Fruit fly (Drosophila melanogaster): ENCODE measurements around the gene Pex19.
A peak's percentile ranks its signal among the peaks of the same experiment; 100 is the strongest.

The Pex19 gene

dm6 chr2L:12081118-12081665, 10.4 kb upstream of the Pex19 start (continued):
- TF ChIP-seq danr (GFP tag; IDR thresholded peaks at IDR 0.05): no peak
- no peak for TF ChIP-seq CkIIα-i1 (GFP tag; IDR thresholded peaks at IDR 0.05)
- peak; percentile 90 for TF ChIP-seq zen (tag; optimal IDR thresholded peaks at IDR 0.05)
- TF ChIP-seq Ets65A (GFP tag): peak; percentile 37
- no peak for TF ChIP-seq sens-2 (GFP tag; IDR thresholded peaks at IDR 0.05)
- peak; percentile 100 for TF ChIP-seq cad (GFP tag; optimal IDR thresholded peaks at IDR 0.05)
- TF ChIP-seq CG7271 (tag; optimal IDR thresholded peaks at IDR 0.05): peak; percentile 91
- peak; percentile 67 for TF ChIP-seq CG8478 (optimal IDR thresholded peaks at IDR 0.05)
- TF ChIP-seq chinmo (GFP tag; IDR thresholded peaks at IDR 0.05; ENCODE audit: partially characterized antibody): no peak
- peak; percentile 67 for TF ChIP-seq sens (GFP tag)
- TF ChIP-seq tgo (GFP tag; IDR thresholded peaks at IDR 0.05): no peak
- TF ChIP-seq dysf (GFP tag; IDR thresholded peaks at IDR 0.05): no peak
- no peak for TF ChIP-seq CG13424 (tag; optimal IDR thresholded peaks at IDR 0.05)
- no peak for TF ChIP-seq yki (optimal IDR thresholded peaks at IDR 0.05)
- TF ChIP-seq HHEX (GFP tag; optimal IDR thresholded peaks at IDR 0.05): no peak
- no peak for TF ChIP-seq zfh1 (GFP tag; IDR thresholded peaks at IDR 0.05)
- TF ChIP-seq prd (optimal IDR thresholded peaks at IDR 0.05): no peak
- peak; percentile 41; the same call in 1 of the 3 replicates for TF ChIP-seq prd (GFP tag; IDR thresholded peaks at IDR 0.05)
- no peak for TF ChIP-seq CG6175 (GFP tag; IDR thresholded peaks at IDR 0.05)
- TF ChIP-seq mam (GFP tag; optimal IDR thresholded peaks at IDR 0.05): no peak
- TF ChIP-seq CG2199 (GFP tag; IDR thresholded peaks at IDR 0.05): 0 out of 3 replicates have a peak, but pooled peaks have one; percentile 16

dm6 chr2L:12085010-12085409, 6.6 kb upstream of the Pex19 start:
- TF ChIP-seq zfh1 (GFP tag; IDR thresholded peaks at IDR 0.05) (no peak), Spps (tag; optimal IDR thresholded peaks at IDR 0.05) (no peak), Sry-β (GFP tag; optimal IDR thresholded peaks at IDR 0.05) (no peak), cad (GFP tag; optimal IDR thresholded peaks at IDR 0.05) (peak; percentile 83), CG17802 (tag; optimal IDR thresholded peaks at IDR 0.05) (no peak), Med (GFP tag) (no peak), toy (GFP tag; IDR thresholded peaks at IDR 0.05) (no peak), zen (tag; optimal IDR thresholded peaks at IDR 0.05) (peak; percentile 59), Myb (GFP tag; optimal IDR thresholded peaks at IDR 0.05) (no peak), Usf (GFP tag; optimal IDR thresholded peaks at IDR 0.05) (no peak), Ets65A (GFP tag) (peak; percentile 72), CG2116 (GFP tag; optimal IDR thresholded peaks at IDR 0.05) (no peak)

- TF ChIP-seq chinmo (GFP tag; IDR thresholded peaks at IDR 0.05; ENCODE audit: partially characterized antibody): 0 out of 4 replicates have a peak, but pooled peaks have one; percentile 36
- peak; percentile 85 for TF ChIP-seq CG8478 (optimal IDR thresholded peaks at IDR 0.05)
- TF ChIP-seq prd (optimal IDR thresholded peaks at IDR 0.05): no peak
- peak; percentile 50; the same call in 1 of the 3 replicates for TF ChIP-seq prd (GFP tag; IDR thresholded peaks at IDR 0.05)
- no peak for TF ChIP-seq Eip74EF (GFP tag; optimal IDR thresholded peaks at IDR 0.05)
- peak; percentile 36 for TF ChIP-seq Jarid2 (GFP tag; optimal IDR thresholded peaks at IDR 0.05)
- no peak for TF ChIP-seq CG2199 (GFP tag; IDR thresholded peaks at IDR 0.05)
- TF ChIP-seq CG1792 (GFP tag; optimal IDR thresholded peaks at IDR 0.05): no peak
- TF ChIP-seq CG1832 (GFP tag; optimal IDR thresholded peaks at IDR 0.05): peak; percentile 89
- TF ChIP-seq eve (GFP tag; optimal IDR thresholded peaks at IDR 0.05): no peak
- peak; percentile 39; the same call in 1 of the 4 replicates for TF ChIP-seq Dll (GFP tag; IDR thresholded peaks at IDR 0.05; ENCODE audit: partially characterized antibody)
- peak; percentile 88 for TF ChIP-seq CTCF (GFP tag; optimal IDR thresholded peaks at IDR 0.05)
- peak; percentile 97 for TF ChIP-seq Nf-YC (tag; optimal IDR thresholded peaks at IDR 0.05)
- TF ChIP-seq tll (GFP tag; optimal IDR thresholded peaks at IDR 0.05): peak in 1 of 2 experiments; percentile 91
- 0 out of 3 replicates have a peak, but pooled peaks have one; percentile 31 for TF ChIP-seq mld (GFP tag; IDR thresholded peaks at IDR 0.05; ENCODE audit: partially characterized antibody)
- TF ChIP-seq Ravus (GFP tag; IDR thresholded peaks at IDR 0.05): no peak
- peak; percentile 86 for TF ChIP-seq Nf-YA (GFP tag; IDR thresholded peaks at IDR 0.05)
- no peak for TF ChIP-seq klu (GFP tag; IDR thresholded peaks at IDR 0.05)
- TF ChIP-seq lov (optimal IDR thresholded peaks at IDR 0.05): no peak
- TF ChIP-seq lov (GFP tag; IDR thresholded peaks at IDR 0.05): no peak
- TF ChIP-seq Nf-YB (GFP tag; optimal IDR thresholded peaks at IDR 0.05): peak; percentile 98
- peak; percentile 76 for TF ChIP-seq CG15479 (GFP tag; optimal IDR thresholded peaks at IDR 0.05)
- no peak for TF ChIP-seq CG34422 (GFP tag; IDR thresholded peaks at IDR 0.05)
- TF ChIP-seq CG17829 (tag; optimal IDR thresholded peaks at IDR 0.05): peak; percentile 2
Observed at dm6 chr2L:12085619-12086171, 5.9 kb upstream of the Pex19 start, which contains the start of gene prd. Gene prd (minus strand): TSS chr2L:12085827.

Measured in whole organism, embryonic.